Fruit fly (Drosophila melanogaster): Measurements from ENCODE around the gene CG6959.

The CG6959 gene

DNA sequence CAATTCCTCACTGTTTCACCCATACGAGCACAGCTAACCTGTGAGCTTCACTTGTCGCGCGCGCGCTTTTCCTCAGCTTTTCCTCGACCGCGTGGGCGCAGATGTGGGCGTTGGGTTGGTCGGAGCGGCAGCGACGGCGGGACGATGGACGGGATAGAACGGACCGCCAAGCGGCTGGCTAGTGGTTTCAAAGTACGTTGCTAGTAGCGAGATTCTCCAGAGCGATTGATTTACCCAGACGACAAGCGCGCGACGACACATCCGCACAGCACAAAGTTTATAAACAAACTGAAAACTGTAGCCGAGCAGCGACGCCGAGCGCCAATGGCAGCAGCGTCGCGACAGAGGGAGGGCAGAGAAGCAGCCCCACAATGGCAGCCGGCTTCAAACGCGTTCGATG lies at the start of gene CG6959:
TSS of gene CG6959 (minus strand) at position 292 of the 400 bp plus-strand sequence.
- TF ChIP-seq Dll (optimal IDR thresholded peaks at IDR 0.05), result peak; percentile 14
- no peak for TF ChIP-seq EcR (GFP tag; optimal IDR thresholded peaks at IDR 0.05)

DNA sequence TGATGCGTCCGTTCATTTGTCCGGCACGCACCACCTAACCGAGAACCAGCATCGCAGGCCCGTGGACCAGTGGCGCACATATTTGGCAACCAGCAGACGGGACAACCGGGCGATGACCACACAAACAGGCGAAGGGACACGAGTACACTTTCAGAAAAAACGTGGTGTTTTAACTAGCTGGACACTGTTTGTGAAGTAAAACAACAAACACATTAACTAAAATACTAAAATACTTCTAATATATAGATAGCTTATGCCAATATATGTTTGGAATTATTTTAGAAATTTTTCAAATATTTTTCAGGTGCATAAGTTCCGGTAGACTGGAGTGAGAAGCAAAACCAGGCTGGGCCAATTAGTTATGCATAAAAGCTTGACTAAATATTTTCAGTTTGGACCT lies 33.6 kb upstream of the CG6959 start:
- TF ChIP-seq CG8478 (optimal IDR thresholded peaks at IDR 0.05) (no peak), Dll (optimal IDR thresholded peaks at IDR 0.05) (no peak), usp (GFP tag; optimal IDR thresholded peaks at IDR 0.05) (no peak), pan (optimal IDR thresholded peaks at IDR 0.05) (no peak), psq (optimal IDR thresholded peaks at IDR 0.05) (no peak), EcR (GFP tag; optimal IDR thresholded peaks at IDR 0.05) (no peak)

DNA sequence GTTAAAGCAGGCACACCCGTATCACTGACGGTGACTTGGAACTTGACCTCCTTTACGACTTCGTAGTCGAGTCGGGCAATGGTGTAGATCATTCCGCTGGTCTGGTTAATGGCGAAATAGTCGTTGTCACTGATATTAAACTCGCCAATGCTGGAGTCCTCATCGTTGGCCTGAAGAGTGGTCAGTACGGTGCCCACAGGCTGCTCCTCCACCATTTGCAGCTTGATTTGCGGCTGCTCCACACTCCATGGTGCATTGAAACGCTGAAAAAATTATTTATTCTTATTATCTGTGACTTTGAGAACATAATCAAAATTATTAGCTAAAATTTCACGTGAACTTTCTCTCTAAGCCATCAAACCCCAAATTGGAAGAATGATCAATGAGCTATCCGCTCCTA lies 28.0 kb upstream of the CG6959 start, which contains the start of gene CG34307:
TSS of gene CG34307 (plus strand) at position 301 of the 400 bp plus-strand sequence.
- TF ChIP-seq psq (optimal IDR thresholded peaks at IDR 0.05), result no peak

dm6 chr3R:11893197-11893596 lies 23.9 kb upstream of the CG6959 start, which contains the start of gene Dnali1:
Gene Dnali1 (minus strand): TSS chr3R:11893297.
- TF ChIP-seq pan (optimal IDR thresholded peaks at IDR 0.05) (no peak), usp (GFP tag; optimal IDR thresholded peaks at IDR 0.05) (no peak), CG8478 (optimal IDR thresholded peaks at IDR 0.05) (no peak), Dll (optimal IDR thresholded peaks at IDR 0.05) (no peak), psq (optimal IDR thresholded peaks at IDR 0.05) (no peak), EcR (GFP tag; optimal IDR thresholded peaks at IDR 0.05) (no peak)

DNA sequence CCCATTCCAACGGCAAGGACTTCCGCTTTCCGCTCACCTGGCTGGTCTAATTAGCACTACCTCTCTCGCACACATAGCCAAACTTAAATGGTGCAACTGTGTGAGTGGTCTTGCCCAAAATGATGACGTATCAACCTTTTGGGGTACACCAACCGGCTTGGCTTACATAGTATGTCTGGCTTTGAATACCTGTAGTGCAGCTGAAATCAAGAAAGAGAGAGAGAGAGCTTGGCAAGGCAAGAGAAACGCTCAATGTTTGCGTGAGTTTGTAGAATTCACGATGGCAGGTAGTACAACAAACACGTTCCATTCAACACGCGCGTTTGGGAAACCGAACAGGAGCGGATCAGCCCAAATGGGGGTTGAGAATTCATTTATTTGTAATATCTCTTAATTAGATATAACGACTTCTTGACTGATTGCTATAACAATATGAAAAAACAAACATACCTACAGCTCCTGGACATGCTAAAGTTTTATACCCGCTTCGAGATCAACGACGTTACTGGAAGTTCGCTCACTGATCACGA lies 18.8 kb upstream of the CG6959 start:
- TF ChIP-seq EcR (GFP tag; optimal IDR thresholded peaks at IDR 0.05), result no peak
- TF ChIP-seq pan (optimal IDR thresholded peaks at IDR 0.05), result no peak
- no peak for TF ChIP-seq usp (GFP tag; optimal IDR thresholded peaks at IDR 0.05)
- TF ChIP-seq CG8478 (optimal IDR thresholded peaks at IDR 0.05), result no peak
- TF ChIP-seq psq (optimal IDR thresholded peaks at IDR 0.05), result no peak
- TF ChIP-seq Dll (optimal IDR thresholded peaks at IDR 0.05), result no peak

dm6 chr3R:11887114-11888037 lies 18.1 kb upstream of the CG6959 start, which contains the start of gene mthl5:
Gene mthl5 (minus strand): TSS chr3R:11887168.
- TF ChIP-seq pan (optimal IDR thresholded peaks at IDR 0.05) (peak; percentile 60), CG8478 (optimal IDR thresholded peaks at IDR 0.05) (no peak), Dll (optimal IDR thresholded peaks at IDR 0.05) (peak; percentile 92)

- no peak for TF ChIP-seq psq (optimal IDR thresholded peaks at IDR 0.05)
- no peak for TF ChIP-seq usp (GFP tag; optimal IDR thresholded peaks at IDR 0.05)
These were observed 13.9 kb upstream of the CG6959 start for dm6 chr3R:11883129-11883528.

dm6 chr3R:11882506-11882953 lies 13.3 kb upstream of the CG6959 start, which contains the start of the genes CG6962 and CG31368:
Gene CG6962 (minus strand): TSS chr3R:11882534.
Gene CG31368 (plus strand): TSS chr3R:11882790.
- TF ChIP-seq Dll (optimal IDR thresholded peaks at IDR 0.05), result no peak
- TF ChIP-seq psq (optimal IDR thresholded peaks at IDR 0.05), result no peak
- no peak for TF ChIP-seq usp (GFP tag; optimal IDR thresholded peaks at IDR 0.05)
- TF ChIP-seq CG8478 (optimal IDR thresholded peaks at IDR 0.05), result no peak
- no peak for TF ChIP-seq EcR (GFP tag; optimal IDR thresholded peaks at IDR 0.05)
- TF ChIP-seq pan (optimal IDR thresholded peaks at IDR 0.05), result no peak

- no peak for TF ChIP-seq Dll (optimal IDR thresholded peaks at IDR 0.05)
- TF ChIP-seq EcR (GFP tag; optimal IDR thresholded peaks at IDR 0.05), result no peak
- no peak for TF ChIP-seq usp (GFP tag; optimal IDR thresholded peaks at IDR 0.05)
- TF ChIP-seq pan (optimal IDR thresholded peaks at IDR 0.05), result no peak
- no peak for TF ChIP-seq CG8478 (optimal IDR thresholded peaks at IDR 0.05)
- no peak for TF ChIP-seq psq (optimal IDR thresholded peaks at IDR 0.05)
These were observed 7.9 kb upstream of the CG6959 start, which contains the start of gene sad for dm6 chr3R:11877162-11877561. Gene sad (plus strand): TSS chr3R:11877235.

- TF ChIP-seq Dll (optimal IDR thresholded peaks at IDR 0.05), result no peak
- TF ChIP-seq EcR (GFP tag; optimal IDR thresholded peaks at IDR 0.05), result no peak
- no peak for TF ChIP-seq pan (optimal IDR thresholded peaks at IDR 0.05)
These were observed 7.5 kb upstream of the CG6959 start for dm6 chr3R:11876750-11877149.

- TF ChIP-seq psq (optimal IDR thresholded peaks at IDR 0.05) (no peak), Dll (optimal IDR thresholded peaks at IDR 0.05) (no peak), pan (optimal IDR thresholded peaks at IDR 0.05) (peak; percentile 63), EcR (GFP tag; optimal IDR thresholded peaks at IDR 0.05) (no peak)
These were observed 3.4 kb upstream of the CG6959 start for dm6 chr3R:11872692-11873091.

- no peak for TF ChIP-seq EcR (GFP tag; optimal IDR thresholded peaks at IDR 0.05)
- no peak for TF ChIP-seq CG8478 (optimal IDR thresholded peaks at IDR 0.05)
- TF ChIP-seq Dll (optimal IDR thresholded peaks at IDR 0.05), result no peak
- no peak for TF ChIP-seq pan (optimal IDR thresholded peaks at IDR 0.05)
- no peak for TF ChIP-seq usp (GFP tag; optimal IDR thresholded peaks at IDR 0.05)
- no peak for TF ChIP-seq psq (optimal IDR thresholded peaks at IDR 0.05)
These were observed 875 bp upstream of the CG6959 start for dm6 chr3R:11870135-11870534.

- TF ChIP-seq psq (optimal IDR thresholded peaks at IDR 0.05), result no peak
- TF ChIP-seq CG8478 (optimal IDR thresholded peaks at IDR 0.05), result no peak
- TF ChIP-seq pan (optimal IDR thresholded peaks at IDR 0.05), result no peak
- no peak for TF ChIP-seq usp (GFP tag; optimal IDR thresholded peaks at IDR 0.05)
- TF ChIP-seq Dll (optimal IDR thresholded peaks at IDR 0.05), result no peak
- no peak for TF ChIP-seq EcR (GFP tag; optimal IDR thresholded peaks at IDR 0.05)
These were observed 415 bp upstream of the CG6959 start for dm6 chr3R:11869675-11870074.

Data from whole organism.